Worm (Caenorhabditis elegans) whole organism, L4 larva: ENCODE data around the gene C01G10.9.

Experiments
- D1046.2 ChIP-seq: fragments of 200-800 bp; sonication (Bioruptor generic); IDR thresholded peaks from 2 replicates; pipeline ENCODE4 v1.3.6; 2022; ENCODE audit warnings: missing genetic modification characterization, missing compliant biosample characterization
- ama-1 ChIP-seq: fragments of 150-350 bp; optimal IDR thresholded peaks from 2 replicates; lab custom pipeline; 2014; ENCODE audit warnings: inconsistent platforms, mixed read lengths
- arid-1 ChIP-seq: fragments of 200-800 bp; sonication (Bioruptor generic); conservative IDR thresholded peaks from 2 replicates; pipeline ENCODE4 v1.3.6; 2022; ENCODE audit warnings: missing genetic modification reagents, missing genetic modification characterization, missing compliant biosample characterization
- attf-4 ChIP-seq: sonication (generic microtip); optimal IDR thresholded peaks from 3 replicates; lab custom pipeline; 2017; ENCODE audit warnings: missing biosample characterization, missing genetic modification characterization
- ceh-32 ChIP-seq: sonication (generic microtip); optimal IDR thresholded peaks from 2 replicates; lab custom pipeline; 2016; ENCODE audit warnings: mild to moderate bottlenecking, missing genetic modification characterization, missing compliant biosample characterization; ENCODE audit not compliant: poor library complexity
- ceh-44 ChIP-seq: fragments of 200-800 bp; sonication (Bioruptor generic); IDR thresholded peaks from 2 replicates; pipeline ENCODE4 v1.3.6; 2022; ENCODE audit warnings: missing genetic modification reagents, missing genetic modification characterization, missing compliant biosample characterization
- daf-12 ChIP-seq: fragments of 150-350 bp; optimal IDR thresholded peaks from 2 replicates; lab custom pipeline; 2014; ENCODE audit warnings: missing biosample characterization, missing genetic modification reagents, missing genetic modification characterization
- dmd-6 ChIP-seq: fragments of 200-800 bp; sonication (Bioruptor generic); IDR thresholded peaks from 2 replicates; pipeline ENCODE4 v1.3.6; 2022; ENCODE audit warnings: missing genetic modification reagents, missing genetic modification characterization, missing compliant biosample characterization
- dmd-8 ChIP-seq: fragments of 200-800 bp; sonication (Bioruptor generic); IDR thresholded peaks from 2 replicates; pipeline ENCODE4 v1.3.6; 2022; ENCODE audit warnings: missing genetic modification characterization, missing compliant biosample characterization
- duxl-1 ChIP-seq: sonication (generic microtip); optimal IDR thresholded peaks from 2 replicates; lab custom pipeline; 2016; ENCODE audit warnings: mild to moderate bottlenecking, missing genetic modification characterization, moderate library complexity, missing compliant biosample characterization; ENCODE audit not compliant: poor library complexity
- egl-43 ChIP-seq: fragments of 200-800 bp; sonication (Bioruptor generic); IDR thresholded peaks from 2 replicates; pipeline ENCODE4 v1.3.6; 2022; ENCODE audit warnings: missing genetic modification reagents, missing genetic modification characterization, missing compliant biosample characterization
- fos-1 ChIP-seq: fragments of 150-350 bp; optimal IDR thresholded peaks from 2 replicates; lab custom pipeline; 2014; ENCODE audit warnings: missing biosample characterization, missing genetic modification characterization
- lim-7 ChIP-seq: fragments of 200-800 bp; sonication (Bioruptor generic); IDR thresholded peaks from 2 replicates; pipeline ENCODE4 v1.3.6; 2022; ENCODE audit warnings: missing genetic modification characterization, missing compliant biosample characterization
- lin-29 ChIP-seq: fragments of 200-800 bp; sonication (Bioruptor generic); IDR thresholded peaks from 2 replicates; pipeline ENCODE4 v1.3.6; 2022; ENCODE audit warnings: missing genetic modification reagents, missing genetic modification characterization, missing compliant biosample characterization
- lin-39 ChIP-seq: fragments of 150-350 bp; optimal IDR thresholded peaks from 2 replicates; lab custom pipeline; 2014; ENCODE audit warnings: missing biosample characterization, missing genetic modification reagents, missing genetic modification characterization
- mep-1 ChIP-seq: fragments of 150-350 bp; sonication (generic microtip); optimal IDR thresholded peaks from 3 replicates; lab custom pipeline; 2014; ENCODE audit warnings: missing biosample characterization, missing genetic modification characterization
- mxl-2 ChIP-seq: fragments of 200-800 bp; sonication (Bioruptor generic); conservative IDR thresholded peaks from 2 replicates; pipeline ENCODE4 v1.3.6; 2022; ENCODE audit warnings: missing genetic modification reagents, missing genetic modification characterization, missing compliant biosample characterization
- mxl-3 ChIP-seq: fragments of 200-800 bp; sonication (Bioruptor generic); optimal IDR thresholded peaks from 2 replicates; lab custom pipeline; 2018; ENCODE audit warnings: mild to moderate bottlenecking, missing genetic modification characterization, missing compliant biosample characterization
- nhr-102 ChIP-seq: sonication (generic microtip); optimal IDR thresholded peaks from 2 replicates; lab custom pipeline; 2016; ENCODE audit warnings: mild to moderate bottlenecking, missing genetic modification characterization, moderate library complexity, missing compliant biosample characterization
- nhr-11 ChIP-seq: fragments of 150-350 bp; optimal IDR thresholded peaks from 2 replicates; lab custom pipeline; 2014; ENCODE audit warnings: missing biosample characterization, missing genetic modification characterization
- nhr-237 ChIP-seq: sonication (generic microtip); optimal IDR thresholded peaks from 2 replicates; lab custom pipeline; 2017; ENCODE audit warnings: missing biosample characterization, missing genetic modification characterization
- nhr-42 ChIP-seq: fragments of 200-800 bp; sonication (Bioruptor generic); IDR thresholded peaks from 2 replicates; pipeline ENCODE4 v1.3.6; 2022; ENCODE audit warnings: missing genetic modification characterization, missing compliant biosample characterization
- nhr-6 ChIP-seq: fragments of 150-350 bp; optimal IDR thresholded peaks from 2 replicates; lab custom pipeline; 2014; ENCODE audit warnings: missing biosample characterization, missing genetic modification characterization
- nhr-76 ChIP-seq: fragments of 150-350 bp; optimal IDR thresholded peaks from 2 replicates; lab custom pipeline; 2014; ENCODE audit warnings: missing biosample characterization, missing genetic modification characterization
- pha-4 ChIP-seq, 2 experiments: fragments of 150-350 bp in 1 of 2; fragments of 200-800 bp in 1 of 2; sonication (Bioruptor generic) in 1 of 2; IDR thresholded peaks in 1 of 2; optimal IDR thresholded peaks in 1 of 2; 2 replicates each; pipeline versions ENCODE4 v1.3.6 to Lab custom; 2014 to 2022; ENCODE audit warnings: missing genetic modification characterization in 2 of 2, missing genetic modification reagents in 2 of 2, missing biosample characterization in 1 of 2, missing compliant biosample characterization in 1 of 2
- pqm-1 ChIP-seq: sonication (generic microtip); optimal IDR thresholded peaks from 2 replicates; lab custom pipeline; 2017; ENCODE audit warnings: missing biosample characterization, missing genetic modification characterization
- sdz-12 ChIP-seq: fragments of 200-800 bp; sonication (Bioruptor generic); optimal IDR thresholded peaks from 2 replicates; lab custom pipeline; 2018; ENCODE audit warnings: mild to moderate bottlenecking, missing genetic modification characterization, missing compliant biosample characterization
- set-16 ChIP-seq: fragments of 200-800 bp; sonication (Bioruptor generic); IDR thresholded peaks from 2 replicates; pipeline ENCODE4 v1.3.6; 2022; ENCODE audit warnings: missing genetic modification reagents, missing genetic modification characterization, missing compliant biosample characterization
- spr-1 ChIP-seq: sonication (generic microtip); optimal IDR thresholded peaks from 2 replicates; lab custom pipeline; 2016; ENCODE audit warnings: mild to moderate bottlenecking, missing genetic modification characterization, missing compliant biosample characterization
- spr-3 ChIP-seq: fragments of 200-800 bp; sonication (Bioruptor generic); optimal IDR thresholded peaks from 2 replicates; lab custom pipeline; 2018; ENCODE audit warnings: mild to moderate bottlenecking, missing genetic modification characterization, missing compliant biosample characterization
- tra-1 ChIP-seq: fragments of 200-800 bp; sonication (Bioruptor generic); IDR thresholded peaks from 2 replicates; pipeline ENCODE4 v1.3.6; 2022; ENCODE audit warnings: missing genetic modification reagents, missing genetic modification characterization, missing compliant biosample characterization
- vab-7 ChIP-seq: fragments of 200-800 bp; sonication (Bioruptor generic); IDR thresholded peaks from 2 replicates; pipeline ENCODE4 v1.3.6; 2022; ENCODE audit warnings: missing genetic modification reagents, missing genetic modification characterization, missing compliant biosample characterization
- zfp-2 ChIP-seq: sonication (generic microtip); optimal IDR thresholded peaks from 2 replicates; lab custom pipeline; 2016; ENCODE audit warnings: mild to moderate bottlenecking, missing genetic modification characterization, missing compliant biosample characterization
- zfp-3 ChIP-seq: fragments of 200-800 bp; sonication (Bioruptor generic); conservative IDR thresholded peaks from 2 replicates; pipeline ENCODE4 v1.3.6; 2022; ENCODE audit warnings: missing genetic modification reagents, missing genetic modification characterization, missing compliant biosample characterization
- zip-2 ChIP-seq: fragments of 150-350 bp; optimal IDR thresholded peaks from 2 replicates; lab custom pipeline; 2014; ENCODE audit warnings: missing biosample characterization, missing genetic modification characterization
- ztf-7 ChIP-seq: fragments of 150-350 bp; optimal IDR thresholded peaks from 2 replicates; lab custom pipeline; 2014; ENCODE audit warnings: missing biosample characterization, missing genetic modification characterization

C01G10.9 gene

DNA sequence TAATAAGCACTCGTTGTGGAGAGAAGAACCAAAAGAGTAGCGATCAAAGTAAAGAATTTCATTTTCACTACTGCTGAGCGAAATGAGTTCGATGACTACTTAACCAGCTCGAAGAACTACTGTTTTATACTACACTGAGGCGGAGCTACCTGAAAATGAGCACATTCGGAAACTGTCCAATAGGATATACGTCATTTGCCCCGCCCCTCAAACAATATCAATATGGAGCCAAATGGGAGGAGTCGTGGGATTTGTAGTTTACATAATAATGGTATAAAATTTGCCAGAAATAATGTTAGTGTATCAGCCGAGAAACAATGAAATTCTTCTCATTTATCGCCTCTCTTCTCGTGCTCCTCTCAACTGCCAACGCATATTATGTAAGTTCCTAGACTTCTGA, 7.1 kb downstream of the C01G10.9 start, which contains the start of the genes C01G10.5 and C01G10.4:
C01G10.5 (minus strand) TSS at position 101 of the 400 bp plus-strand sequence.
C01G10.4 (plus strand) TSS at position 303 of the 400 bp plus-strand sequence.
- no peak for TF ChIP-seq fos-1 (tag; lab: Kevin White, UChicago)
- no peak for TF ChIP-seq nhr-76 (tag; lab: Kevin White, UChicago)
- no peak for TF ChIP-seq ama-1 (lab: Kevin White, UChicago)
- no peak for TF ChIP-seq daf-12 (tag; lab: Kevin White, UChicago)
- TF ChIP-seq lin-29 (GFP tag; lab: Robert Waterston, UW) = no peak
- no peak for TF ChIP-seq spr-1
- TF ChIP-seq spr-3 (GFP tag; lab: Kevin White, UChicago) = no peak
- TF ChIP-seq nhr-6 (tag; lab: Kevin White, UChicago) = no peak
- no peak for TF ChIP-seq vab-7 (GFP tag; lab: Robert Waterston, UW)
- TF ChIP-seq mep-1 (tag; lab: Kevin White, UChicago) = no peak

DNA sequence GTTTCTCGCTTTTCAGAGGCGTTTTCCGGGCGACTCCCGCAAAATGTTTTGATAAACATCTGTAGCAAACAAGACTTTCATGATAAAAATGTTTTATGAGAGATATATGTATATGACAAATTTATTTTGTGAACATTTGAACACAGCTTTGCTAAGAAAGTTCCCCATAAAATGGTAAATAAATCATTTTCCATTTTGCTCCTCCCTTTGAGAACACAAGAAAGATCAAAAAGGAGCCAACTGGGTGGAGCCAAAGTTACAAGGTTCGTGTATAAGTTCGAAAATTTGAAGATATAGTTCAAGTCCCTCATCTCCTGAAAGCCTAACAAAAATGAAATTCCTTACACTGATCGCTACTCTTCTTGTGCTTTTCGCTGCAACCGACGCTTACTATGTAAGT, 8.1 kb downstream of the C01G10.9 start, which contains the start of gene C01G10.17:
C01G10.17 (plus strand) TSS at position 301 of the 400 bp plus-strand sequence.
- TF ChIP-seq zip-2 (tag; lab: Kevin White, UChicago) (no peak), nhr-6 (tag; lab: Kevin White, UChicago) (no peak), zfp-2 (no peak), mxl-2 (GFP tag; lab: Robert Waterston, UW) (no peak), dmd-8 (no peak)

DNA sequence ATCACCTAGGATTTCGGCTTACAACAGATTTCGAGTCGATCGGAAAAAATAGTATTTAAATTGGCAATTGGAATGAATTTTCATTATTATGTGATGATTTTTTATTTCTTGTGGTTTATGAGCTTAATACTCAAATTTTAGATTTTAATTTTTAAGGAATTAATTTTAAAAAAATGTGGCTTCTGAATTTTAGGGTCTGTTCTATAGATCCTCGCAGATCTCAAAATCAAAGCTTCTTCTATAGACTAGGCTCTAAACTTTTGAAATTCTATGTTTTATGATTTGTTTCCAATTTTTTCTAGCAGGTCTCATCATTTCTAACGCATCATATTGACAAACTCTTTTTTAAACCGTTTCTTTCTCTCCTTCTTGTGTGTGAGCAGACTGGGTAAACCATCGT, 10.3 kb downstream of the C01G10.9 start, which contains the start of gene txt-12:
txt-12 (plus strand) TSS at position 301 of the 400 bp plus-strand sequence.
- TF ChIP-seq duxl-1 (no peak), attf-4 (tag; lab: Kevin White, UChicago) (no peak), arid-1 (GFP tag; lab: Robert Waterston, UW) (no peak), egl-43 (GFP tag; lab: Robert Waterston, UW) (no peak), sdz-12 (no peak), pqm-1 (tag; lab: Kevin White, UChicago) (no peak), set-16 (GFP tag; lab: Robert Waterston, UW) (no peak), D1046.2 (GFP tag; lab: Robert Waterston, UW) (no peak), zip-2 (tag; lab: Kevin White, UChicago) (no peak), mxl-2 (GFP tag; lab: Robert Waterston, UW) (no peak), pha-4 (GFP tag; IDR thresholded peaks at IDR 0.05; lab: Robert Waterston, UW) (no peak), pha-4 (tag; optimal IDR thresholded peaks at IDR 0.05; lab: Kevin White, UChicago) (no peak), tra-1 (GFP tag; lab: Robert Waterston, UW) (no peak), dmd-6 (GFP tag; lab: Robert Waterston, UW) (no peak), nhr-42 (GFP tag; lab: Robert Waterston, UW) (no peak), lin-39 (tag; lab: Kevin White, UChicago) (no peak), lim-7 (no peak), zfp-3 (no peak), nhr-102 (tag; lab: Kevin White, UChicago) (no peak), mxl-3 (GFP tag; lab: Kevin White, UChicago) (no peak), ceh-44 (no peak)

DNA sequence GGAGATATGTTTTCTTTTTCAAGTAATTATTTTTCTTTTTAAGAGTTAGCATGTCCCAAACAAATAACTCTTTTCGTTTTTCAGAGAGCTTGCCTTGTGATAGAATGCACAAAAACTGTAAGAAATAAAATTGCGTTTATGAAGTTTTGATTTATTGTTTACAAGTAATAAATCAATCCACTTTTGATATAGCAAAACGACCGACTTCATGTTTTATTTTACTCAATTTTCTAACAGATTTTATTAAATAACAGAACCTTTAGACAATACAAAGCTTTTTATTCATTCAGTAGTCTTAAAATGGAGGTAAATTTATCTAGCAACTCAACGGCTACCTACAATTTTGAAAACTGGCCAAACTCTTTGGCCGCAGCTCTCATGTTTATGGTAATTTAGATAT, 12.4 kb downstream of the C01G10.9 start, which contains the start of gene srx-78:
srx-78 (plus strand) TSS at position 301 of the 400 bp plus-strand sequence.
- TF ChIP-seq nhr-237 (tag; lab: Kevin White, UChicago) = no peak
- no peak for TF ChIP-seq tra-1 (GFP tag; lab: Robert Waterston, UW)
- no peak for TF ChIP-seq fos-1 (tag; lab: Kevin White, UChicago)
- no peak for TF ChIP-seq ztf-7 (tag; lab: Kevin White, UChicago)
- TF ChIP-seq ceh-32 = no peak
- no peak for TF ChIP-seq mep-1 (tag; lab: Kevin White, UChicago)
- no peak for TF ChIP-seq nhr-11 (tag; lab: Kevin White, UChicago)
- no peak for TF ChIP-seq spr-3 (GFP tag; lab: Kevin White, UChicago)
- TF ChIP-seq dmd-8 = no peak
- TF ChIP-seq, all 104 proteins: peak for 0
